Fruit fly (Drosophila melanogaster): Measurements from ENCODE around the gene CG43923.
"Not testable (repeated sequence)": the region's sequence is repeated elsewhere in the genome, so short reads cannot be mapped to it uniquely, and the experiment has no call there.

DNA sequence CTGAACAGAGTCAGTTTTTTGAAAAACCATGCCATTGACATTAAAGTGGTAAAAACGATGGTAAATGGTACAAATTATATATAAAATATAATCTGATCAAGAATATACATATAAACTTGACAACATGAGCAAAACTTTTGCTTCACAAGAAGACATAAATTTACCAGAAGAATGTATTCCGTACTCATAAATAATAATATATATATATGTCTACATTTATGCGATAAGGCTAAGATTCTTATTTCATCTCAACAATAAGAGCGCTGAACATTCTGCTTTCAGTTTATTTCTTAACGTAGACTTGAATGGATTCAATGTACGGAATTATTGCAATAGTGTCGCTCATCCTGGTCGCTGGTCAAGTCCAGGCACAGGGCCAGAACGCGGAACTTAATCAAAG lies 15.2 kb downstream of the CG43923 start, which contains the start of gene CG18477:
- TF ChIP-seq cyc (GFP tag; optimal IDR thresholded peaks at IDR 0.05); Gug (GFP tag; IDR thresholded peaks at IDR 0.05); Smox (GFP tag; optimal IDR thresholded peaks at IDR 0.05); lz (GFP tag; optimal IDR thresholded peaks at IDR 0.05); Lpt (GFP tag; optimal IDR thresholded peaks at IDR 0.05); CG11902 (GFP tag; optimal IDR thresholded peaks at IDR 0.05); acj6 (GFP tag; optimal IDR thresholded peaks at IDR 0.05); Eip75B (GFP tag; optimal IDR thresholded peaks at IDR 0.05): not testable (repeated sequence)

Data from whole organism, prepupa.